Worm (Caenorhabditis elegans) whole organism, early embryonic: ENCODE data around the gene siah-1.

Source experiments
- B0310.2 ChIP-seq: sonication (generic microtip); optimal IDR thresholded peaks from 2 replicates; lab custom pipeline; 2016; ENCODE audit warnings: mild to moderate bottlenecking, missing genetic modification characterization, missing compliant biosample characterization
- F13C5.2 ChIP-seq: sonication (generic microtip); optimal IDR thresholded peaks from 2 replicates; lab custom pipeline; 2017; ENCODE audit warnings: mild to moderate bottlenecking, missing genetic modification characterization, inconsistent platforms, missing compliant biosample characterization
- aly-1 ChIP-seq: sonication (generic microtip); optimal IDR thresholded peaks from 2 replicates; lab custom pipeline; 2016; ENCODE audit warnings: missing genetic modification characterization, missing compliant biosample characterization
- ama-1 ChIP-seq: fragments of 150-350 bp; optimal IDR thresholded peaks from 2 replicates; lab custom pipeline; 2014
- ceh-36 ChIP-seq: sonication (generic microtip); optimal IDR thresholded peaks from 2 replicates; lab custom pipeline; 2016; ENCODE audit warnings: missing genetic modification characterization, inconsistent platforms, missing compliant biosample characterization
- ets-7 ChIP-seq: sonication (generic microtip); optimal IDR thresholded peaks from 2 replicates; lab custom pipeline; 2016; ENCODE audit warnings: missing genotype, missing genetic modification characterization, missing compliant biosample characterization
- flt-1 ChIP-seq: fragments of 200-800 bp; sonication (Bioruptor generic); IDR thresholded peaks from 2 replicates; pipeline ENCODE4 v1.3.6; 2022; ENCODE audit warnings: missing genetic modification characterization, missing compliant biosample characterization
- hmg-4 ChIP-seq: fragments of 200-800 bp; sonication (Bioruptor generic); optimal IDR thresholded peaks from 2 replicates; lab custom pipeline; 2018; ENCODE audit warnings: mild to moderate bottlenecking, missing genetic modification characterization, missing compliant biosample characterization
- pes-1 ChIP-seq: fragments of 200-800 bp; sonication (Bioruptor generic); IDR thresholded peaks from 2 replicates; pipeline ENCODE4 v1.3.6; 2022; ENCODE audit warnings: missing genetic modification reagents, missing genetic modification characterization, missing compliant biosample characterization
- scrt-1 ChIP-seq: fragments of 200-800 bp; sonication (Bioruptor generic); IDR thresholded peaks from 2 replicates; pipeline ENCODE4 v1.3.6; 2022; ENCODE audit warnings: missing genetic modification characterization, missing compliant biosample characterization
- sea-1 ChIP-seq: fragments of 200-800 bp; sonication (Bioruptor generic); conservative IDR thresholded peaks from 2 replicates; pipeline ENCODE4 v1.3.6; 2022; ENCODE audit warnings: missing genetic modification characterization, missing compliant biosample characterization
- tbx-11 ChIP-seq: fragments of 200-800 bp; sonication (Bioruptor generic); IDR thresholded peaks from 2 replicates; pipeline ENCODE4 v1.3.6; 2022; ENCODE audit warnings: missing genetic modification characterization, missing compliant biosample characterization
- tbx-37 ChIP-seq: fragments of 200-800 bp; sonication (Bioruptor generic); conservative IDR thresholded peaks from 2 replicates; pipeline ENCODE4 v1.3.6; 2022; ENCODE audit warnings: missing genetic modification reagents, missing genetic modification characterization, missing compliant biosample characterization
- tra-4 ChIP-seq: sonication (generic microtip); optimal IDR thresholded peaks from 2 replicates; lab custom pipeline; 2017; ENCODE audit warnings: missing genetic modification characterization, missing compliant biosample characterization

DNA sequence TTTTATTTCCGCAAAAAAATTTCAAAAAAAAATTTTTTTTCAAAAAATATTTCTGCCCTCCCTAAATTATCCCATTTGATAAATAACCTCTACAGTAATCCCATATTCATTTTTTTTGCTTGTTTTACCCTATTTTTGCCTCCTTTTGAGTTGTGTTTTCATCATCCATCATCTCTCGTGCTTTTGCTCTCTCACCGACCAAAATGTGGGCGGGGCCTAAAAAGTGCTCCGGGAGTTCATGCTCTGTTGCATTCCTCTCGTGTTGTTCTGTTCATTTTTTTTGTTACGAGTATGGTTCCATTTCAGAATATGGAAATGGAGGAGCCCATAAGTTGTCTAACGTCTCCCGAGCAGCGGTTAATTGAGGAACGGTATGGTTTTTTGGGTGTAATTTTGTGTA lies 34.6 kb upstream of the siah-1 start, which contains the start of gene Y37E11AL.1:
- no peak for TF ChIP-seq flt-1
- TF ChIP-seq tbx-11 (GFP tag; lab: Robert Waterston, UW) = no peak
- no peak for TF ChIP-seq scrt-1 (GFP tag; lab: Robert Waterston, UW)
- TF ChIP-seq ets-7 (tag; lab: Kevin White, UChicago) = no peak
- TF ChIP-seq ama-1 = no peak
- TF ChIP-seq pes-1 (GFP tag; lab: Robert Waterston, UW) = no peak
- TF ChIP-seq tbx-37 = no peak
- no peak for TF ChIP-seq F13C5.2
- no peak for TF ChIP-seq tra-4
- no peak for TF ChIP-seq sea-1 (GFP tag; lab: Robert Waterston, UW)
- TF ChIP-seq B0310.2 (tag; lab: Kevin White, UChicago) = no peak
- no peak for TF ChIP-seq ceh-36 (tag; lab: Kevin White, UChicago)
- no peak for TF ChIP-seq hmg-4 (GFP tag; lab: Kevin White, UChicago)
- no peak for TF ChIP-seq aly-1 (tag; lab: Kevin White, UChicago)
